Worm (Caenorhabditis elegans) whole organism, L3 larva: ENCODE results near the gene ras-1.
A peak's percentile ranks its signal among the peaks of the same experiment; 100 is the strongest.

ENCODE experiments used
- aly-2 ChIP-seq: fragments of 150-350 bp; optimal IDR thresholded peaks from 2 replicates; lab custom pipeline; 2014; ENCODE audit warnings: missing biosample characterization, missing genetic modification characterization
- ceh-28 ChIP-seq: fragments of 150-350 bp; optimal IDR thresholded peaks from 2 replicates; lab custom pipeline; 2014; ENCODE audit warnings: missing biosample characterization, missing genetic modification reagents, missing genetic modification characterization
- fos-1 ChIP-seq: fragments of 150-350 bp; optimal IDR thresholded peaks from 2 replicates; lab custom pipeline; 2014; ENCODE audit warnings: missing biosample characterization, missing genetic modification characterization
- nhr-237 ChIP-seq: fragments of 150-350 bp; optimal IDR thresholded peaks from 2 replicates; lab custom pipeline; 2014; ENCODE audit warnings: missing biosample characterization, missing genetic modification characterization
- tbx-2 ChIP-seq: sonication (generic microtip); optimal IDR thresholded peaks from 2 replicates; lab custom pipeline; 2016; ENCODE audit warnings: mild to moderate bottlenecking, missing genetic modification characterization, missing compliant biosample characterization
- unc-39 ChIP-seq: sonication (generic microtip); optimal IDR thresholded peaks from 4 replicates; lab custom pipeline; 2017; ENCODE audit warnings: missing biosample characterization, missing genetic modification characterization
- unc-62 ChIP-seq: fragments of 150-350 bp; sonication (generic microtip); optimal IDR thresholded peaks from 4 replicates; lab custom pipeline; 2014; ENCODE audit warnings: missing biosample characterization, missing genetic modification reagents, missing genetic modification characterization

DNA sequence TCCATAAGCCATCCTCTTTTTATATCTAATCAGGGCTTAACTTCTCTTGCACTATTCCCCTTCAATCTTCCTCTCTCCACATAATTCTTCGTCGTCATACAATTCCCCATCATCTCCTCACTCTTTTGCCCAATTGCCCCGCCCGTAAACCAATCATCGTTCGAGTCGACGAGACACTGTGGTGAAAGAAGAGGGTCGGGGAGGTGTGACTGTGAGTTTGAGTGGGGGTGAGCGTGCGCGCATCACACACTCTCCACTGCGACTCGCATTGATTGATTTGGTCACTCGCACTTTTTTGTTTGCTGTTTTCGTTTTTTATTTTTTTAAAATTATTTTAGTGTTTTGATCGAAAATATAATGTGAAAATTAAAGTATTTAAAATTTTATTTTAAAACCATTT lies 12.9 kb downstream of the ras-1 start:
- no peak for TF ChIP-seq tbx-2 (tag; lab: Kevin White, UChicago)
- TF ChIP-seq unc-39 (tag; lab: Kevin White, UChicago): no peak
- TF ChIP-seq ceh-28 (tag; lab: Kevin White, UChicago): peak; percentile 91
- TF ChIP-seq aly-2 (tag; lab: Kevin White, UChicago): no peak
- TF ChIP-seq nhr-237 (tag; lab: Kevin White, UChicago): no peak
- no peak for TF ChIP-seq fos-1 (tag; lab: Kevin White, UChicago)
- TF ChIP-seq unc-62 (GFP tag; lab: Kevin White, UChicago): no peak
